Fruit fly (Drosophila melanogaster) whole organism, embryonic: ENCODE results near the gene CG6015.

Experiments
- Ada2b ChIP-seq: fragments of 200-800 bp; sonication (Bioruptor generic); IDR thresholded peaks from 2 replicates; pipeline ENCODE4 v1.3.6; 2022; ENCODE audit warnings: missing biosample characterization, missing genetic modification characterization
- Antp ChIP-seq: fragments of 200-800 bp; sonication (Bioruptor generic); optimal IDR thresholded peaks from 3 replicates; lab custom pipeline; 2016; ENCODE audit warnings: missing biosample characterization, missing genetic modification characterization
- Asciz ChIP-seq: fragments of 200-800 bp; sonication (Bioruptor generic); optimal IDR thresholded peaks from 2 replicates; lab custom pipeline; 2017; ENCODE audit warnings: missing biosample characterization, mild to moderate bottlenecking, missing genetic modification characterization, missing genetic modification reagents
- Atf-2 ChIP-seq: fragments of 200-800 bp; sonication (Bioruptor generic); optimal IDR thresholded peaks from 2 replicates; lab custom pipeline; 2016; ENCODE audit warnings: missing biosample characterization, missing genetic modification characterization
- BtbVII ChIP-seq: fragments of 200-800 bp; sonication (Bioruptor generic); optimal IDR thresholded peaks from 3 replicates; lab custom pipeline; 2017; ENCODE audit warnings: missing biosample characterization, mild to moderate bottlenecking, missing genetic modification characterization
- CG10147 ChIP-seq: fragments of 200-800 bp; sonication (Bioruptor generic); optimal IDR thresholded peaks from 2 replicates; lab custom pipeline; 2019; ENCODE audit warnings: missing biosample characterization, mild to moderate bottlenecking, missing genetic modification characterization, moderate library complexity
- CG10959 ChIP-seq: fragments of 200-800 bp; sonication (Bioruptor generic); IDR thresholded peaks from 2 replicates; pipeline ENCODE4 v1.3.6; 2022; ENCODE audit warnings: missing biosample characterization, missing genetic modification characterization
- CG11398 ChIP-seq: fragments of 200-800 bp; sonication (Bioruptor generic); optimal IDR thresholded peaks from 2 replicates; lab custom pipeline; 2016; ENCODE audit warnings: missing biosample characterization, missing genetic modification characterization
- CG11504 ChIP-seq: fragments of 200-800 bp; sonication (Bioruptor generic); optimal IDR thresholded peaks from 3 replicates; lab custom pipeline; 2019; ENCODE audit warnings: missing biosample characterization, mild to moderate bottlenecking, missing genetic modification characterization, moderate library complexity
- CG12659 ChIP-seq: fragments of 200-800 bp; sonication (Bioruptor generic); optimal IDR thresholded peaks from 3 replicates; lab custom pipeline; 2017; ENCODE audit warnings: mild to moderate bottlenecking, missing biosample characterization, missing genetic modification reagents, missing genetic modification characterization
- CG13296 ChIP-seq: fragments of 200-800 bp; sonication (Bioruptor generic); optimal IDR thresholded peaks from 3 replicates; lab custom pipeline; 2018; ENCODE audit warnings: missing biosample characterization, mild to moderate bottlenecking, missing genetic modification characterization
- CG13624 ChIP-seq: fragments of 200-800 bp; sonication (Bioruptor generic); optimal IDR thresholded peaks from 2 replicates; lab custom pipeline; 2016; ENCODE audit warnings: missing biosample characterization, missing genetic modification characterization
- CG14050 ChIP-seq: fragments of 200-800 bp; sonication (Bioruptor generic); IDR thresholded peaks from 3 replicates; pipeline ENCODE4 v1.3.6; 2022; ENCODE audit warnings: missing biosample characterization, missing genetic modification characterization
- CG1529 ChIP-seq: fragments of 200-800 bp; sonication (Bioruptor generic); optimal IDR thresholded peaks from 3 replicates; lab custom pipeline; 2018; ENCODE audit warnings: missing biosample characterization, missing genetic modification characterization
- CG16863 ChIP-seq: fragments of 200-800 bp; sonication (Bioruptor generic); optimal IDR thresholded peaks from 3 replicates; lab custom pipeline; 2016; ENCODE audit warnings: missing biosample characterization, missing genetic modification characterization
- CG17912 ChIP-seq: fragments of 200-800 bp; sonication (Bioruptor generic); optimal IDR thresholded peaks from 2 replicates; lab custom pipeline; 2018; ENCODE audit warnings: missing biosample characterization, mild to moderate bottlenecking, missing genetic modification characterization
- CG34376 ChIP-seq: fragments of 200-800 bp; sonication (Bioruptor generic); optimal IDR thresholded peaks from 2 replicates; lab custom pipeline; 2018; ENCODE audit warnings: missing biosample characterization, mild to moderate bottlenecking, missing genetic modification characterization
- CG6791 ChIP-seq: fragments of 200-800 bp; sonication (Bioruptor generic); IDR thresholded peaks from 3 replicates; pipeline ENCODE4 v1.3.6; 2022; ENCODE audit warnings: missing biosample characterization, missing genetic modification characterization; ENCODE audit not compliant: partially characterized antibody
- CG7271 ChIP-seq: fragments of 200-800 bp; sonication (Bioruptor generic); optimal IDR thresholded peaks from 2 replicates; lab custom pipeline; 2018; ENCODE audit warnings: missing biosample characterization, mild to moderate bottlenecking, missing genetic modification characterization, moderate library complexity
- CG7786 ChIP-seq: fragments of 200-800 bp; sonication (Bioruptor generic); optimal IDR thresholded peaks from 2 replicates; lab custom pipeline; 2016; ENCODE audit warnings: missing biosample characterization, missing genetic modification characterization
- CG9797 ChIP-seq: fragments of 200-800 bp; sonication (Bioruptor generic); optimal IDR thresholded peaks from 3 replicates; lab custom pipeline; 2018; ENCODE audit warnings: missing biosample characterization, mild to moderate bottlenecking, missing genetic modification characterization
- CG9817 ChIP-seq: fragments of 200-800 bp; sonication (Bioruptor generic); optimal IDR thresholded peaks from 2 replicates; lab custom pipeline; 2018; ENCODE audit warnings: missing biosample characterization, mild to moderate bottlenecking, missing genetic modification characterization, moderate library complexity
- CG9932 ChIP-seq: fragments of 200-800 bp; sonication (Bioruptor generic); IDR thresholded peaks from 2 replicates; pipeline ENCODE4 v1.3.6; 2022; ENCODE audit warnings: missing biosample characterization, missing genetic modification characterization
- CHES-1-like ChIP-seq: fragments of 200-800 bp; sonication (Bioruptor generic); optimal IDR thresholded peaks from 2 replicates; lab custom pipeline; 2016; ENCODE audit warnings: missing biosample characterization, missing genetic modification characterization
- CTCF ChIP-seq: fragments of 200-800 bp; sonication (Bioruptor generic); optimal IDR thresholded peaks from 2 replicates; lab custom pipeline; 2017; ENCODE audit warnings: missing biosample characterization, mild to moderate bottlenecking, missing genetic modification characterization, moderate library complexity
- Dip2 ChIP-seq: fragments of 200-800 bp; sonication (Bioruptor generic); IDR thresholded peaks from 2 replicates; pipeline ENCODE4 v1.3.6; 2022; ENCODE audit warnings: missing biosample characterization, missing genetic modification characterization
- Ets97D ChIP-seq: fragments of 200-800 bp; sonication (Bioruptor generic); optimal IDR thresholded peaks from 3 replicates; lab custom pipeline; 2016; ENCODE audit warnings: missing biosample characterization, missing genetic modification characterization
- Fer2 ChIP-seq: fragments of 200-800 bp; sonication (Bioruptor generic); optimal IDR thresholded peaks from 2 replicates; lab custom pipeline; 2018; ENCODE audit warnings: missing biosample characterization, mild to moderate bottlenecking, missing genetic modification characterization, moderate library complexity
- HHEX ChIP-seq: fragments of 200-800 bp; sonication (Bioruptor generic); optimal IDR thresholded peaks from 3 replicates; lab custom pipeline; 2017; ENCODE audit warnings: missing biosample characterization, mild to moderate bottlenecking, missing genetic modification characterization, missing genetic modification reagents
- Hr51 ChIP-seq, 2 experiments: fragments of 200-800 bp; sonication (Bioruptor generic); optimal IDR thresholded peaks; 2 replicates in 1 of 2; 3 replicates in 1 of 2; lab custom pipeline; 2016 to 2018; ENCODE audit warnings: missing biosample characterization in 2 of 2, missing genetic modification characterization in 2 of 2, mild to moderate bottlenecking in 1 of 2, moderate library complexity in 1 of 2
- MBD-R2 ChIP-seq: fragments of 200-800 bp; sonication (Bioruptor generic); IDR thresholded peaks from 2 replicates; pipeline ENCODE4 v1.3.6; 2022; ENCODE audit warnings: missing biosample characterization, missing genetic modification characterization
- MESR4 ChIP-seq: fragments of 200-800 bp; sonication (Bioruptor generic); optimal IDR thresholded peaks from 2 replicates; lab custom pipeline; 2018; ENCODE audit warnings: missing biosample characterization, mild to moderate bottlenecking, missing genetic modification characterization, moderate library complexity
- NfI ChIP-seq: fragments of 200-800 bp; sonication (Bioruptor generic); optimal IDR thresholded peaks from 3 replicates; lab custom pipeline; 2018; ENCODE audit warnings: missing biosample characterization, mild to moderate bottlenecking, missing genetic modification characterization, moderate library complexity
- amos ChIP-seq: fragments of 200-800 bp; sonication (Bioruptor generic); IDR thresholded peaks from 2 replicates; pipeline ENCODE4 v1.3.6; 2022; ENCODE audit warnings: missing biosample characterization, missing genetic modification characterization; ENCODE audit not compliant: partially characterized antibody
- ara ChIP-seq: fragments of 200-800 bp; sonication (Bioruptor generic); IDR thresholded peaks from 2 replicates; pipeline ENCODE4 v1.3.6; 2022; ENCODE audit warnings: missing biosample characterization, missing genetic modification characterization
- bowl ChIP-seq: fragments of 200-800 bp; sonication (Bioruptor generic); IDR thresholded peaks from 2 replicates; pipeline ENCODE4 v1.3.6; 2022; ENCODE audit warnings: missing biosample characterization, missing genetic modification characterization
- dmrt99B ChIP-seq: fragments of 200-800 bp; sonication (Bioruptor generic); optimal IDR thresholded peaks from 2 replicates; lab custom pipeline; 2018; ENCODE audit warnings: missing biosample characterization, mild to moderate bottlenecking, missing genetic modification characterization, moderate library complexity
- dysf ChIP-seq: fragments of 200-800 bp; sonication (Bioruptor generic); IDR thresholded peaks from 3 replicates; pipeline ENCODE4 v1.3.6; 2022; ENCODE audit warnings: missing biosample characterization, missing genetic modification characterization
- esg ChIP-seq: fragments of 200-800 bp; sonication (Bioruptor generic); conservative IDR thresholded peaks from 2 replicates; pipeline ENCODE4 v1.3.6; 2022; ENCODE audit warnings: missing biosample characterization, missing genetic modification characterization
- ewg ChIP-seq: fragments of 200-800 bp; sonication (Bioruptor generic); optimal IDR thresholded peaks from 3 replicates; lab custom pipeline; 2017; ENCODE audit warnings: mild to moderate bottlenecking, missing biosample characterization, missing genetic modification reagents, missing genetic modification characterization
- ftz-f1 ChIP-seq: fragments of 200-800 bp; sonication (Bioruptor generic); optimal IDR thresholded peaks from 2 replicates; lab custom pipeline; 2016; ENCODE audit warnings: missing biosample characterization, missing genetic modification characterization
- gcm2 ChIP-seq: fragments of 200-800 bp; sonication (Bioruptor generic); optimal IDR thresholded peaks from 2 replicates; lab custom pipeline; 2016; ENCODE audit warnings: missing biosample characterization, missing genetic modification characterization
- her ChIP-seq: fragments of 200-800 bp; sonication (Bioruptor generic); optimal IDR thresholded peaks from 2 replicates; lab custom pipeline; 2016; ENCODE audit warnings: missing biosample characterization, missing genetic modification characterization
- jumu ChIP-seq: fragments of 200-800 bp; sonication (Bioruptor generic); optimal IDR thresholded peaks from 3 replicates; lab custom pipeline; 2016; ENCODE audit warnings: missing biosample characterization, missing genetic modification characterization
- luna ChIP-seq: fragments of 200-800 bp; sonication (Bioruptor generic); optimal IDR thresholded peaks from 2 replicates; lab custom pipeline; 2016; ENCODE audit warnings: missing biosample characterization, missing genetic modification characterization
- sc ChIP-seq, 3 experiments: fragments of >200 bp in 2 of 3; fragments of 200-800 bp in 1 of 3; sonication (Bioruptor generic) in 1 of 3; optimal IDR thresholded peaks; 2 replicates in 2 of 3; 3 replicates in 1 of 3; lab custom pipeline; 2017; ENCODE audit warnings: mild to moderate bottlenecking in 1 of 3, missing biosample characterization in 1 of 3, missing genetic modification characterization in 1 of 3, missing genetic modification reagents in 1 of 3
- sens ChIP-seq: fragments of 200-800 bp; sonication (Bioruptor generic); peaks from one replicate; lab custom pipeline; 2016; ENCODE audit warnings: missing biosample characterization, missing genetic modification characterization
- slbo ChIP-seq: fragments of 200-800 bp; sonication (Bioruptor generic); IDR thresholded peaks from 2 replicates; pipeline ENCODE4 v1.3.6; 2022; ENCODE audit warnings: missing biosample characterization, missing genetic modification characterization
- sna ChIP-seq: fragments of 200-800 bp; sonication (Bioruptor generic); IDR thresholded peaks from 2 replicates; pipeline ENCODE4 v1.3.6; 2022; ENCODE audit warnings: missing biosample characterization, missing genetic modification characterization; ENCODE audit not compliant: partially characterized antibody
- stc ChIP-seq: fragments of 200-800 bp; sonication (Bioruptor generic); IDR thresholded peaks from 2 replicates; pipeline ENCODE4 v1.3.6; 2022; ENCODE audit warnings: missing biosample characterization, missing genetic modification characterization
- stwl ChIP-seq: fragments of 200-800 bp; sonication (Bioruptor generic); optimal IDR thresholded peaks from 3 replicates; lab custom pipeline; 2018; ENCODE audit warnings: missing biosample characterization, mild to moderate bottlenecking, missing genetic modification characterization, moderate library complexity
- tin ChIP-seq: fragments of 200-800 bp; sonication (Bioruptor generic); optimal IDR thresholded peaks from 3 replicates; lab custom pipeline; 2016; ENCODE audit warnings: missing biosample characterization, missing genetic modification characterization
- trh ChIP-seq: fragments of 200-800 bp; sonication (Bioruptor generic); optimal IDR thresholded peaks from 2 replicates; lab custom pipeline; 2016; ENCODE audit warnings: missing biosample characterization, missing genetic modification characterization

CG6015 gene

DNA sequence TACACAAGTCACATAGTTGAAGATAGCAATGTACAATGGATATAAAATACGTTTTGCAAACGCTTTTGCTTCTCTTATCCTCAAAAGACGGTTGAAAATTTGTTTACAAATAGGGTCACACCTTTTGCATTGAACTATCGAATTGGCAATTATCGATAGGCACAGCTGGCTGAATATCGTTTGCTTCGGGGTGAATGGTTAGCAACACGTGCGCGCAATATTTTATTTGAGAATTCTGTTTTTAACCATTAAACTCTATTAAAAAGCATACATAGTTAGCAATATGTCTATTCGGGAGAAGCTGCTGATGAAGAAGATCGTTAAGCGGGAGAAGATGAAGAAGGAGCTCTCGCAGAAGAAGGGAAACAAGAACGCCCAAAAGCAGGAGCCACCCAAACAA, 1.5 kb upstream of the CG6015 start (continued):
- peak; percentile 26 for TF ChIP-seq CG12659
- TF ChIP-seq CG11504 (tag; lab: Kevin White, UChicago): no peak
- peak; percentile 65 for TF ChIP-seq sens
- TF ChIP-seq ewg: no peak
- TF ChIP-seq NfI (GFP tag; lab: Kevin White, UChicago): no peak
- no peak for TF ChIP-seq Ada2b (GFP tag; lab: Robert Waterston, UW)
- peak; percentile 23 for TF ChIP-seq CG9797 (GFP tag; lab: Kevin White, UChicago)
- peak; percentile 84 for TF ChIP-seq CG6791
- TF ChIP-seq Antp (GFP tag; lab: Kevin White, UChicago): no peak
- no peak for TF ChIP-seq Asciz
- TF ChIP-seq gcm2: no peak
- no peak for TF ChIP-seq CG7271 (tag; lab: Kevin White, UChicago)
- no peak for TF ChIP-seq CG1529 (GFP tag; lab: Kevin White, UChicago)
- TF ChIP-seq trh (GFP tag; lab: Kevin White, UChicago): no peak
- TF ChIP-seq CG13624 (GFP tag; lab: Kevin White, UChicago): no peak
- no peak for TF ChIP-seq Hr51 (GFP tag; optimal IDR thresholded peaks at IDR 0.05; lab: Kevin White, UChicago)
- TF ChIP-seq Ets97D (GFP tag; lab: Kevin White, UChicago): peak; percentile 71
- TF ChIP-seq HHEX (GFP tag; lab: Kevin White, UChicago): no peak
- no peak for TF ChIP-seq CG9817 (tag; lab: Kevin White, UChicago)
- TF ChIP-seq Dip2 (GFP tag; lab: Robert Waterston, UW): no peak
- no peak for TF ChIP-seq dmrt99B (tag; lab: Kevin White, UChicago)
- TF ChIP-seq amos: peak; percentile 86
- TF ChIP-seq CG34376 (GFP tag; lab: Kevin White, UChicago): no peak
- TF ChIP-seq stc (GFP tag; lab: Robert Waterston, UW): no peak
- TF ChIP-seq CG10147 (GFP tag; lab: Kevin White, UChicago): no peak
- TF ChIP-seq CG11398 (GFP tag; lab: Kevin White, UChicago): no peak
- peak; percentile 74 for TF ChIP-seq sna (GFP tag; lab: Robert Waterston, UW)
- no peak for TF ChIP-seq bowl (GFP tag; lab: Robert Waterston, UW)
- TF ChIP-seq CTCF (GFP tag; lab: Kevin White, UChicago): no peak
- TF ChIP-seq Fer2 (tag; lab: Kevin White, UChicago): no peak
- TF ChIP-seq dysf (GFP tag; lab: Robert Waterston, UW): no peak
- TF ChIP-seq CG7786 (GFP tag; lab: Kevin White, UChicago): no peak
- no peak for TF ChIP-seq CHES-1-like (GFP tag; lab: Kevin White, UChicago)
- no peak for TF ChIP-seq ftz-f1 (GFP tag; lab: Kevin White, UChicago)
- TF ChIP-seq luna: no peak
- no peak for TF ChIP-seq ara (GFP tag; lab: Robert Waterston, UW)

DNA sequence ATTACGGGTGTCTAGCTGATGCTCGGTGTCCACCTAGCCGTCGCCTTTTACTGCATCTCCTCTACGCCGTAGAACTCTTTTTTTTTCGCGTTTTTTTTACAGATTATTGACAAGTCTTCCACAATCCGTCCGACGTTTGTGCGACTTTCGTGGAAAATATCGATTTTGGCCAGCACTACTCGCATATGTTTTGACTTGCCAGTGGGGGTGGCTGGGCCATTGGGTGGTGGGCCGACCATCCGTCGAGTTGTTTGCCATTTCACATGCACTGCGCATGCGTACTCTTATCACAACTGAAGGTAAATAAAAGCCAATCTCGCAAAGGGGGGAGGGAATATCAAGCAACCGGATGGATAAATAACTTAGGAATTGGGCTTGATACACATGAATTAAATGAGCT, 2.3 kb downstream of the CG6015 start, which contains the start of gene CG13409:
Gene CG13409, minus strand, starts transcription at position 163 of the 400 bp plus-strand sequence.
- no peak for TF ChIP-seq slbo (GFP tag; lab: Robert Waterston, UW)
- TF ChIP-seq CG14050: no peak
- TF ChIP-seq CG16863: no peak
- TF ChIP-seq CG13624 (GFP tag; lab: Kevin White, UChicago): no peak
- TF ChIP-seq CG9932 (GFP tag; lab: Robert Waterston, UW): no peak
- no peak for TF ChIP-seq stwl (tag; lab: Kevin White, UChicago)
- no peak for TF ChIP-seq CG17912
- no peak for TF ChIP-seq her (GFP tag; lab: Kevin White, UChicago)
- no peak for TF ChIP-seq BtbVII
- TF ChIP-seq sc (optimal IDR thresholded peaks at IDR 0.05; lab: Kevin White, UChicago): no peak
- no peak for TF ChIP-seq sc (GFP tag; optimal IDR thresholded peaks at IDR 0.05; lab: Kevin White, UChicago)
- no peak for TF ChIP-seq jumu (GFP tag; lab: Kevin White, UChicago)
- TF ChIP-seq esg (GFP tag; lab: Robert Waterston, UW): no peak
- TF ChIP-seq Atf-2 (GFP tag; lab: Kevin White, UChicago): no peak
- no peak for TF ChIP-seq CG13296 (GFP tag; lab: Kevin White, UChicago)
- peak; percentile 10 for TF ChIP-seq MESR4
- TF ChIP-seq CG10959 (GFP tag; lab: Robert Waterston, UW): no peak
- TF ChIP-seq MBD-R2 (GFP tag; lab: Robert Waterston, UW): peak; percentile 21; the same call in 1 of the 2 replicates
- peak; percentile 78 for TF ChIP-seq ewg
- TF ChIP-seq tin (GFP tag; lab: Kevin White, UChicago): no peak
